Fruit fly (Drosophila melanogaster): ENCODE measurements around the gene Sry-beta.

The Sry-beta gene

dm6 chr3R:30061154-30061482, 21.6 kb downstream of the Sry-beta start (continued):
- TF ChIP-seq Mad (GFP tag; optimal IDR thresholded peaks at IDR 0.05) (peak; percentile 50), ERR (GFP tag; optimal IDR thresholded peaks at IDR 0.05) (peak; percentile 77), CG4282 (GFP tag; optimal IDR thresholded peaks at IDR 0.05) (no peak), CG15011 (GFP tag; optimal IDR thresholded peaks at IDR 0.05) (peak; percentile 68), BEAF-32 (GFP tag; optimal IDR thresholded peaks at IDR 0.05) (no peak), CG10209 (GFP tag; optimal IDR thresholded peaks at IDR 0.05) (peak; percentile 67), Hmx (GFP tag; optimal IDR thresholded peaks at IDR 0.05) (peak; percentile 40), ken (GFP tag; IDR thresholded peaks at IDR 0.05) (peak; percentile 93), YL-1 (GFP tag; optimal IDR thresholded peaks at IDR 0.05) (no peak), Nf-YC (tag; optimal IDR thresholded peaks at IDR 0.05) (peak; percentile 67), yki (optimal IDR thresholded peaks at IDR 0.05) (no peak), CG14014 (GFP tag; IDR thresholded peaks at IDR 0.05) (peak; percentile 92), Side (GFP tag; optimal IDR thresholded peaks at IDR 0.05) (peak; percentile 89), BtbVII (GFP tag; optimal IDR thresholded peaks at IDR 0.05) (peak; percentile 76), CG10267 (tag; optimal IDR thresholded peaks at IDR 0.05) (peak; percentile 87), Lhr (GFP tag; optimal IDR thresholded peaks at IDR 0.05) (no peak), CG14050 (GFP tag; IDR thresholded peaks at IDR 0.05) (peak; percentile 91), Hey (tag; optimal IDR thresholded peaks at IDR 0.05) (no peak), Ets97D (GFP tag; optimal IDR thresholded peaks at IDR 0.05) (peak; percentile 69), CG43689 (GFP tag; IDR thresholded peaks at IDR 0.05) (peak; percentile 90), usp (GFP tag; optimal IDR thresholded peaks at IDR 0.05) (no peak), CG3281 (GFP tag; optimal IDR thresholded peaks at IDR 0.05) (peak; percentile 72), CG4820 (GFP tag; optimal IDR thresholded peaks at IDR 0.05) (peak; percentile 90), jigr1 (GFP tag; IDR thresholded peaks at IDR 0.05) (peak; percentile 75), CG3838 (GFP tag; optimal IDR thresholded peaks at IDR 0.05) (no peak), CG5245 (GFP tag; optimal IDR thresholded peaks at IDR 0.05) (peak; percentile 93), Fer3 (tag; optimal IDR thresholded peaks at IDR 0.05) (peak; percentile 87), Myb (GFP tag; optimal IDR thresholded peaks at IDR 0.05) (peak; percentile 60), Abd-B (GFP tag; optimal IDR thresholded peaks at IDR 0.05) (peak; percentile 80), gem (tag; optimal IDR thresholded peaks at IDR 0.05) (peak; percentile 93), chm (GFP tag; IDR thresholded peaks at IDR 0.05) (peak; percentile 94), fd64A (GFP tag; optimal IDR thresholded peaks at IDR 0.05) (peak; percentile 84), crol (GFP tag; IDR thresholded peaks at IDR 0.05) (no peak; the same call in 1 of the 2 replicates), pita (GFP tag; optimal IDR thresholded peaks at IDR 0.05) (no peak), gcm2 (GFP tag; optimal IDR thresholded peaks at IDR 0.05) (peak; percentile 19), Nf-YB (GFP tag; optimal IDR thresholded peaks at IDR 0.05) (peak; percentile 43), Doc3 (GFP tag; IDR thresholded peaks at IDR 0.05; ENCODE audit: partially characterized antibody) (no peak), CG32772 (GFP tag; IDR thresholded peaks at IDR 0.05) (peak; percentile 91), Gug (GFP tag; IDR thresholded peaks at IDR 0.05) (peak; percentile 83), zfh1 (GFP tag; IDR thresholded peaks at IDR 0.05) (peak; percentile 96), CG2875 (GFP tag; optimal IDR thresholded peaks at IDR 0.05) (peak; percentile 82), CG11504 (tag; optimal IDR thresholded peaks at IDR 0.05) (peak; percentile 94), vfl (GFP tag; optimal IDR thresholded peaks at IDR 0.05) (peak; percentile 47), Dfd (GFP tag; optimal IDR thresholded peaks at IDR 0.05) (no peak), nau (GFP tag; optimal IDR thresholded peaks at IDR 0.05) (peak; percentile 91), CG12769 (tag; optimal IDR thresholded peaks at IDR 0.05) (peak; percentile 60), CG1529 (GFP tag; optimal IDR thresholded peaks at IDR 0.05) (peak; percentile 63), CG1602 (GFP tag; optimal IDR thresholded peaks at IDR 0.05) (peak; percentile 68), CG11456 (GFP tag; IDR thresholded peaks at IDR 0.05) (peak; percentile 85), Hr51 (GFP tag; optimal IDR thresholded peaks at IDR 0.05) (peak; percentile 26 to 83), Awh (GFP tag; IDR thresholded peaks at IDR 0.05) (peak; percentile 95), sim (GFP tag; IDR thresholded peaks at IDR 0.05) (peak; percentile 72; the same call in 1 of the 2 replicates)

Data from whole organism, embryonic.